Worm (Caenorhabditis elegans) whole organism, midembryonic: ENCODE data around the gene F25B4.8.

Experiments used
- T22C8.4 ChIP-seq: fragments of 200-800 bp; sonication (Bioruptor generic); IDR thresholded peaks from 2 replicates; pipeline ENCODE4 v1.3.6; 2022; ENCODE audit warnings: missing genetic modification characterization, missing compliant biosample characterization
- flt-1 ChIP-seq: fragments of 200-800 bp; sonication (Bioruptor generic); IDR thresholded peaks from 2 replicates; pipeline ENCODE4 v1.3.6; 2022; ENCODE audit warnings: missing genetic modification characterization, missing compliant biosample characterization
- klf-2 ChIP-seq: fragments of 200-800 bp; sonication (Bioruptor generic); conservative IDR thresholded peaks from 2 replicates; pipeline ENCODE4 v1.3.6; 2022; ENCODE audit warnings: missing genetic modification reagents, missing genetic modification characterization, missing compliant biosample characterization
- med-1 ChIP-seq: sonication (generic microtip); optimal IDR thresholded peaks from 2 replicates; lab custom pipeline; 2017; ENCODE audit warnings: missing genetic modification characterization, mild to moderate bottlenecking, missing compliant biosample characterization, antibody characterized with exemption, missing genetic modification reagents; ENCODE audit not compliant: insufficient read depth
- ref-1 ChIP-seq: fragments of 200-800 bp; sonication (Bioruptor generic); conservative IDR thresholded peaks from 2 replicates; pipeline ENCODE4 v1.3.6; 2022; ENCODE audit warnings: missing genetic modification reagents, missing genetic modification characterization, missing compliant biosample characterization
- tab-1 ChIP-seq: fragments of 200-800 bp; sonication (Bioruptor generic); IDR thresholded peaks from 2 replicates; pipeline ENCODE4 v1.3.6; 2022; ENCODE audit warnings: missing genetic modification characterization, missing compliant biosample characterization
- ztf-23 ChIP-seq: fragments of 200-800 bp; sonication (Bioruptor generic); IDR thresholded peaks from 2 replicates; pipeline ENCODE4 v1.3.6; 2022; ENCODE audit warnings: missing genetic modification reagents, missing genetic modification characterization, missing compliant biosample characterization
- ztf-29 ChIP-seq: fragments of 200-800 bp; sonication (Bioruptor generic); IDR thresholded peaks from 2 replicates; pipeline ENCODE4 v1.3.6; 2022; ENCODE audit warnings: missing genetic modification reagents, missing genetic modification characterization, missing compliant biosample characterization

- TF ChIP-seq ztf-23 (GFP tag; lab: Robert Waterston, UW) (no peak), ref-1 (GFP tag; lab: Robert Waterston, UW) (no peak), med-1 (GFP tag; lab: Kevin White, UChicago) (no peak), ztf-29 (GFP tag; lab: Robert Waterston, UW) (no peak), flt-1 (GFP tag; lab: Robert Waterston, UW) (no peak), tab-1 (no peak), klf-2 (GFP tag; lab: Robert Waterston, UW) (no peak), T22C8.4 (GFP tag; lab: Robert Waterston, UW) (no peak)
Observed at ce11 chrV:5712652-5713051, 21.1 kb upstream of the F25B4.8 start, which contains the start of gene gcst-1.
